Worm (Caenorhabditis elegans): Measurements from ENCODE around the gene rheb-1.

DNA sequence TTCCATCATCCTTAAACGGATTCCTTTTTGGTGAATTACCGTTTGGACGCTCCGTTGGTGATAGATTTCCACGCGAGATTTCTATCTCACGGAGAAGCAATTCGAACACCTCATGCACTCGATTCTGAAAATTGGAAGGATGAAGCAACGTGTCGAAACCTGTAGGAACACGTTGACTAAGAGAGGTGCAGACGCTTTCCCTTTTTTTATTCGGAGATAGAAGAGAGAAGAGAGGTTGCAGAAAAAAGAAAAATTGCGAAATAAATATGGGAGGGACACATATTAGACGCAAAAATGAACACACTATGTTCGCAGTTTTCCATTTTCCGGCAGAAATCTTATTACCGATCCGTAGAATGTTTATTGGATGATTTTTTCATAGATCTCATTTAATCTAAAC is 1.1 kb downstream of the rheb-1 start:
- TF ChIP-seq fos-1 (tag; optimal IDR thresholded peaks at IDR 0.05) (no peak), skn-1 (tag; optimal IDR thresholded peaks at IDR 0.05) (no peak), snpc-4 (tag; optimal IDR thresholded peaks at IDR 0.05) (no peak), lir-3 (tag; optimal IDR thresholded peaks at IDR 0.05; ENCODE audit: poor library complexity) (no peak), efl-1 (optimal IDR thresholded peaks at IDR 0.05) (no peak), efl-1 (GFP tag; optimal IDR thresholded peaks at IDR 0.05 in 1 of 2) (no peak), lin-39 (tag; optimal IDR thresholded peaks at IDR 0.05) (no peak), unc-86 (tag; optimal IDR thresholded peaks at IDR 0.05) (no peak), pax-3 (tag; optimal IDR thresholded peaks at IDR 0.05) (no peak), nhr-11 (tag; optimal IDR thresholded peaks at IDR 0.05) (no peak), lin-13 (GFP tag; optimal IDR thresholded peaks at IDR 0.05) (no peak), hlh-17 (GFP tag; optimal IDR thresholded peaks at IDR 0.05; ENCODE audit: borderline replicate concordance) (no peak), nhr-12 (tag; optimal IDR thresholded peaks at IDR 0.05) (no peak)
